Fruit fly (Drosophila melanogaster) whole organism, embryonic: ENCODE measurements around the gene Gyf.

ENCODE experiments used
- Awh ChIP-seq: fragments of 200-800 bp; sonication (Bioruptor generic); IDR thresholded peaks from 2 replicates; pipeline ENCODE4, ENCODE4 v1.3.6; 2022; ENCODE audit warnings: missing biosample characterization, missing genetic modification characterization
- Bdp1 ChIP-seq: fragments of 200-800 bp; sonication (Bioruptor generic); optimal IDR thresholded peaks from 3 replicates; lab custom pipeline; 2016; ENCODE audit warnings: missing biosample characterization, missing genetic modification characterization
- CG10147 ChIP-seq: fragments of 200-800 bp; sonication (Bioruptor generic); optimal IDR thresholded peaks from 2 replicates; lab custom pipeline; 2019; ENCODE audit warnings: missing biosample characterization, mild to moderate bottlenecking, missing genetic modification characterization, moderate library complexity
- CG12659 ChIP-seq: fragments of 200-800 bp; sonication (Bioruptor generic); optimal IDR thresholded peaks from 3 replicates; lab custom pipeline; 2017; ENCODE audit warnings: mild to moderate bottlenecking, missing biosample characterization, missing genetic modification reagents, missing genetic modification characterization
- CG13424 ChIP-seq: fragments of 200-800 bp; sonication (Bioruptor generic); optimal IDR thresholded peaks from 2 replicates; lab custom pipeline; 2019; ENCODE audit warnings: missing biosample characterization, mild to moderate bottlenecking, missing genetic modification characterization, moderate library complexity
- CG13624 ChIP-seq: fragments of 200-800 bp; sonication (Bioruptor generic); optimal IDR thresholded peaks from 2 replicates; lab custom pipeline; 2016; ENCODE audit warnings: missing biosample characterization, missing genetic modification characterization
- CG14965 ChIP-seq: fragments of 200-800 bp; sonication (Bioruptor generic); optimal IDR thresholded peaks from 2 replicates; lab custom pipeline; 2016; ENCODE audit warnings: missing biosample characterization, missing genetic modification characterization, borderline replicate concordance
- CG16779 ChIP-seq: fragments of 200-800 bp; sonication (Bioruptor generic); IDR thresholded peaks from 2 replicates; pipeline ENCODE4 v1.3.6; 2022; ENCODE audit warnings: missing biosample characterization, missing genetic modification characterization
- CG17186 ChIP-seq: fragments of 200-800 bp; sonication (Bioruptor generic); optimal IDR thresholded peaks from 3 replicates; lab custom pipeline; 2017; ENCODE audit warnings: missing biosample characterization, missing genetic modification reagents, missing genetic modification characterization
- CG1792 ChIP-seq: fragments of 200-800 bp; sonication (Bioruptor generic); optimal IDR thresholded peaks from 2 replicates; lab custom pipeline; 2016; ENCODE audit warnings: missing biosample characterization, missing genetic modification characterization
- CG2199 ChIP-seq: fragments of 200-800 bp; sonication (Bioruptor generic); IDR thresholded peaks from 3 replicates; pipeline ENCODE4 v1.3.6; 2022; ENCODE audit warnings: missing biosample characterization, missing genetic modification characterization
- CG31365 ChIP-seq: fragments of 200-800 bp; sonication (Bioruptor generic); optimal IDR thresholded peaks from 2 replicates; lab custom pipeline; 2018; ENCODE audit warnings: missing biosample characterization, mild to moderate bottlenecking, missing genetic modification characterization
- CG3163 ChIP-seq: fragments of 200-800 bp; sonication (Bioruptor generic); optimal IDR thresholded peaks from 3 replicates; lab custom pipeline; 2016; ENCODE audit warnings: missing biosample characterization, missing genetic modification characterization
- CG6254 ChIP-seq: fragments of 200-800 bp; sonication (Bioruptor generic); optimal IDR thresholded peaks from 3 replicates; lab custom pipeline; 2017; ENCODE audit warnings: mild to moderate bottlenecking, missing biosample characterization, missing genetic modification reagents, missing genetic modification characterization
- CG6654 ChIP-seq: fragments of 200-800 bp; sonication (Bioruptor generic); optimal IDR thresholded peaks from 2 replicates; lab custom pipeline; 2017; ENCODE audit warnings: missing biosample characterization, mild to moderate bottlenecking, missing genetic modification characterization
- CG8388 ChIP-seq: fragments of 200-800 bp; sonication (Bioruptor generic); optimal IDR thresholded peaks from 2 replicates; lab custom pipeline; 2019; ENCODE audit warnings: missing biosample characterization, mild to moderate bottlenecking, missing genetic modification characterization, moderate library complexity
- CG9797 ChIP-seq: fragments of 200-800 bp; sonication (Bioruptor generic); optimal IDR thresholded peaks from 3 replicates; lab custom pipeline; 2018; ENCODE audit warnings: missing biosample characterization, mild to moderate bottlenecking, missing genetic modification characterization
- Camta ChIP-seq: fragments of 200-800 bp; sonication (Bioruptor generic); optimal IDR thresholded peaks from 2 replicates; lab custom pipeline; 2016; ENCODE audit warnings: missing biosample characterization, missing genetic modification characterization
- ERR ChIP-seq: fragments of 200-800 bp; sonication (Bioruptor generic); optimal IDR thresholded peaks from 2 replicates; lab custom pipeline; 2016; ENCODE audit warnings: missing biosample characterization, missing genetic modification characterization
- Fer3 ChIP-seq: fragments of 200-800 bp; sonication (Bioruptor generic); optimal IDR thresholded peaks from 2 replicates; lab custom pipeline; 2018; ENCODE audit warnings: missing biosample characterization, mild to moderate bottlenecking, missing genetic modification characterization, moderate library complexity
- H2.0 ChIP-seq: fragments of 200-800 bp; sonication (Bioruptor generic); IDR thresholded peaks from 2 replicates; pipeline ENCODE4 v1.3.6; 2022; ENCODE audit warnings: missing biosample characterization, missing genetic modification characterization
- HLH3B ChIP-seq: fragments of 200-800 bp; sonication (Bioruptor generic); IDR thresholded peaks from 2 replicates; pipeline ENCODE4 v1.3.6; 2022; ENCODE audit warnings: missing biosample characterization, missing genetic modification characterization
- MTF-1 ChIP-seq: fragments of 200-800 bp; sonication (Bioruptor generic); optimal IDR thresholded peaks from 2 replicates; lab custom pipeline; 2018; ENCODE audit warnings: missing biosample characterization, mild to moderate bottlenecking, missing genetic modification characterization, borderline replicate concordance
- Max ChIP-seq: fragments of 200-800 bp; sonication (Bioruptor generic); optimal IDR thresholded peaks from 2 replicates; lab custom pipeline; 2016; ENCODE audit warnings: missing biosample characterization, mild to moderate bottlenecking, missing genetic modification characterization
- Myb ChIP-seq: fragments of 200-800 bp; sonication (Bioruptor generic); optimal IDR thresholded peaks from 2 replicates; lab custom pipeline; 2016; ENCODE audit warnings: missing biosample characterization, missing genetic modification characterization
- Sry-δ ChIP-seq: fragments of 200-800 bp; sonication (Bioruptor generic); optimal IDR thresholded peaks from 2 replicates; lab custom pipeline; 2016; ENCODE audit warnings: missing biosample characterization, missing genetic modification characterization
- bab2 ChIP-seq: fragments of 200-800 bp; sonication (Bioruptor generic); optimal IDR thresholded peaks from 2 replicates; lab custom pipeline; 2016; ENCODE audit warnings: missing biosample characterization, missing genetic modification characterization
- crc ChIP-seq: fragments of 200-800 bp; sonication (Bioruptor generic); optimal IDR thresholded peaks from 2 replicates; lab custom pipeline; 2016; ENCODE audit warnings: missing biosample characterization, missing genetic modification characterization
- dan ChIP-seq: fragments of 200-800 bp; sonication (Bioruptor generic); IDR thresholded peaks from 2 replicates; pipeline ENCODE4 v1.3.6; 2022; ENCODE audit warnings: missing biosample characterization, missing genetic modification characterization
- disco-r ChIP-seq: fragments of 200-800 bp; sonication (Bioruptor generic); optimal IDR thresholded peaks from 2 replicates; lab custom pipeline; 2016; ENCODE audit warnings: missing biosample characterization, missing genetic modification characterization
- en ChIP-seq: fragments of 200-800 bp; sonication (Bioruptor generic); optimal IDR thresholded peaks from 2 replicates; lab custom pipeline; 2016; ENCODE audit warnings: missing biosample characterization, missing genetic modification characterization
- fd64A ChIP-seq: fragments of 200-800 bp; sonication (Bioruptor generic); optimal IDR thresholded peaks from 3 replicates; lab custom pipeline; 2018; ENCODE audit warnings: missing biosample characterization, mild to moderate bottlenecking, missing genetic modification characterization
- gfzf ChIP-seq: fragments of 200-800 bp; sonication (Bioruptor generic); optimal IDR thresholded peaks from 2 replicates; lab custom pipeline; 2016; ENCODE audit warnings: missing biosample characterization, mild to moderate bottlenecking, missing genetic modification characterization, moderate library complexity
- hth ChIP-seq: fragments of >200 bp; optimal IDR thresholded peaks from 2 replicates; lab custom pipeline; 2017; ENCODE audit warnings: inconsistent platforms
- kay ChIP-seq: fragments of 200-800 bp; sonication (Bioruptor generic); optimal IDR thresholded peaks from 2 replicates; lab custom pipeline; 2016; ENCODE audit warnings: missing biosample characterization, missing genetic modification characterization
- knrl ChIP-seq: fragments of 200-800 bp; sonication (Bioruptor generic); IDR thresholded peaks from 3 replicates; pipeline ENCODE4 v1.3.6; 2022; ENCODE audit warnings: missing biosample characterization, missing genetic modification characterization; ENCODE audit not compliant: partially characterized antibody
- lab ChIP-seq: fragments of 200-800 bp; sonication (Bioruptor generic); optimal IDR thresholded peaks from 3 replicates; lab custom pipeline; 2017; ENCODE audit warnings: missing biosample characterization, missing genetic modification characterization, mild to moderate bottlenecking, moderate library complexity, missing genetic modification reagents
- lmd ChIP-seq: fragments of 200-800 bp; sonication (Bioruptor generic); IDR thresholded peaks from 2 replicates; pipeline ENCODE4 v1.3.6; 2022; ENCODE audit warnings: missing biosample characterization, missing genetic modification characterization
- prd ChIP-seq, 3 experiments: fragments of >200 bp in 2 of 3; fragments of 200-800 bp in 1 of 3; sonication (Bioruptor generic) in 1 of 3; optimal IDR thresholded peaks in 2 of 3; IDR thresholded peaks in 1 of 3; 2 replicates in 2 of 3; 3 replicates in 1 of 3; pipeline versions ENCODE4 v1.3.6 to Lab custom; 2017 to 2022; ENCODE audit warnings: missing biosample characterization in 1 of 3, missing genetic modification characterization in 1 of 3
- schlank ChIP-seq: fragments of 200-800 bp; sonication (Bioruptor generic); optimal IDR thresholded peaks from 2 replicates; lab custom pipeline; 2018; ENCODE audit warnings: missing biosample characterization, mild to moderate bottlenecking, missing genetic modification characterization
- sens ChIP-seq: fragments of 200-800 bp; sonication (Bioruptor generic); peaks from one replicate; lab custom pipeline; 2016; ENCODE audit warnings: missing biosample characterization, missing genetic modification characterization
- sens-2 ChIP-seq: fragments of 200-800 bp; sonication (Bioruptor generic); IDR thresholded peaks from 2 replicates; pipeline ENCODE4 v1.3.6; 2022; ENCODE audit warnings: missing biosample characterization, missing genetic modification characterization
- seq ChIP-seq: fragments of 200-800 bp; sonication (Bioruptor generic); IDR thresholded peaks from 2 replicates; pipeline ENCODE4 v1.3.6; 2022; ENCODE audit warnings: missing biosample characterization, missing genetic modification characterization
- sim ChIP-seq: fragments of 200-800 bp; sonication (Bioruptor generic); IDR thresholded peaks from 2 replicates; pipeline ENCODE4 v1.3.6; 2022; ENCODE audit warnings: missing biosample characterization, missing genetic modification characterization
- tin ChIP-seq: fragments of 200-800 bp; sonication (Bioruptor generic); optimal IDR thresholded peaks from 3 replicates; lab custom pipeline; 2016; ENCODE audit warnings: missing biosample characterization, missing genetic modification characterization
- tna ChIP-seq: fragments of 200-800 bp; sonication (Bioruptor generic); IDR thresholded peaks from 2 replicates; pipeline ENCODE4 v1.3.6; 2022; ENCODE audit warnings: missing biosample characterization, missing genetic modification characterization; ENCODE audit not compliant: partially characterized antibody
- tup ChIP-seq: fragments of 200-800 bp; sonication (Bioruptor generic); optimal IDR thresholded peaks from 2 replicates; lab custom pipeline; 2016; ENCODE audit warnings: missing biosample characterization, mild to moderate bottlenecking, missing genetic modification characterization, moderate library complexity
- unc-4 ChIP-seq: fragments of 200-800 bp; sonication (Bioruptor generic); IDR thresholded peaks from 2 replicates; pipeline ENCODE4 v1.3.6; 2022; ENCODE audit warnings: missing biosample characterization, missing genetic modification characterization; ENCODE audit not compliant: partially characterized antibody
- wek ChIP-seq: fragments of 200-800 bp; sonication (Bioruptor generic); optimal IDR thresholded peaks from 3 replicates; lab custom pipeline; 2018; ENCODE audit warnings: missing biosample characterization, mild to moderate bottlenecking, missing genetic modification characterization, moderate library complexity

Gyf gene

dm6 chr4:866437-867216 lies at the start of gene Gyf (continued):
- no peak for TF ChIP-seq prd (optimal IDR thresholded peaks at IDR 0.05; lab: Kevin White, UChicago)
- no peak for TF ChIP-seq prd (GFP tag; IDR thresholded peaks at IDR 0.05; lab: Robert Waterston, UW)
- no peak for TF ChIP-seq CG6254 (GFP tag; lab: Kevin White, UChicago)
- peak; percentile 85 for TF ChIP-seq CG12659 (GFP tag; lab: Kevin White, UChicago)
- no peak for TF ChIP-seq disco-r
- TF ChIP-seq CG31365 = no peak
- TF ChIP-seq lmd (GFP tag; lab: Robert Waterston, UW) = no peak
- no peak for TF ChIP-seq H2.0 (GFP tag; lab: Robert Waterston, UW)
- no peak for TF ChIP-seq CG16779
- TF ChIP-seq CG13424 (tag; lab: Kevin White, UChicago) = no peak
- no peak for TF ChIP-seq lab
- no peak for TF ChIP-seq kay (GFP tag; lab: Kevin White, UChicago)
- no peak for TF ChIP-seq schlank (tag; lab: Kevin White, UChicago)
- no peak for TF ChIP-seq fd64A
- peak; percentile 26 for TF ChIP-seq Max (GFP tag; lab: Kevin White, UChicago)
- TF ChIP-seq seq (GFP tag; lab: Robert Waterston, UW) = no peak
- TF ChIP-seq CG3163 (GFP tag; lab: Kevin White, UChicago) = no peak
- no peak for TF ChIP-seq bab2
- no peak for TF ChIP-seq dan (GFP tag; lab: Robert Waterston, UW)
- TF ChIP-seq CG17186 (GFP tag; lab: Kevin White, UChicago) = no peak
- TF ChIP-seq CG14965 (GFP tag; lab: Kevin White, UChicago) = no peak
- peak; percentile 87 for TF ChIP-seq gfzf (GFP tag; lab: Kevin White, UChicago)
- no peak for TF ChIP-seq knrl (GFP tag; lab: Robert Waterston, UW)
- TF ChIP-seq MTF-1 (GFP tag; lab: Kevin White, UChicago) = no peak
- peak; percentile 30 for TF ChIP-seq Myb
- TF ChIP-seq sim (GFP tag; lab: Robert Waterston, UW) = no peak
- TF ChIP-seq CG2199 (GFP tag; lab: Robert Waterston, UW) = peak; percentile 87; the same call in 2 of the 3 replicates
- TF ChIP-seq Fer3 (tag; lab: Kevin White, UChicago) = no peak
- no peak for TF ChIP-seq sens-2 (GFP tag; lab: Robert Waterston, UW)
- no peak for TF ChIP-seq CG8388
- TF ChIP-seq CG13624 (GFP tag; lab: Kevin White, UChicago) = no peak
- TF ChIP-seq wek (GFP tag; lab: Kevin White, UChicago) = peak; percentile 98
- no peak for TF ChIP-seq Awh (GFP tag; lab: Robert Waterston, UW)
- TF ChIP-seq CG10147 (GFP tag; lab: Kevin White, UChicago) = no peak
- TF ChIP-seq CG1792 (GFP tag; lab: Kevin White, UChicago) = no peak
- no peak for TF ChIP-seq ERR (GFP tag; lab: Kevin White, UChicago)
- TF ChIP-seq en (GFP tag; lab: Kevin White, UChicago) = no peak
- no peak for TF ChIP-seq tna (GFP tag; lab: Robert Waterston, UW)
- TF ChIP-seq Bdp1 = no peak
- no peak for TF ChIP-seq hth (lab: Kevin White, UChicago)
- no peak for TF ChIP-seq tup
- TF ChIP-seq HLH3B (GFP tag; lab: Robert Waterston, UW) = no peak
- TF ChIP-seq unc-4 (GFP tag; lab: Robert Waterston, UW) = no peak
- TF ChIP-seq crc (GFP tag; lab: Kevin White, UChicago) = no peak
- TF ChIP-seq tin = no peak
- TF ChIP-seq CG9797 = peak; percentile 78
- no peak for TF ChIP-seq Camta (GFP tag; lab: Kevin White, UChicago)
- TF ChIP-seq Sry-δ (GFP tag; lab: Kevin White, UChicago) = peak; percentile 70
- TF ChIP-seq sens (GFP tag; lab: Kevin White, UChicago) = peak; percentile 74
- no peak for TF ChIP-seq CG6654 (GFP tag; lab: Kevin White, UChicago)
